Worm (Caenorhabditis elegans) whole organism, L2 larva: Measurements from ENCODE around the gene glb-2.
"Not testable (repeated sequence)": the region's sequence is repeated elsewhere in the genome, so short reads cannot be mapped to it uniquely, and the experiment has no call there.

Source experiments
- mab-5 ChIP-seq: fragments of 150-350 bp; optimal IDR thresholded peaks from 2 replicates; lab custom pipeline; 2014; ENCODE audit warnings: missing biosample characterization, missing genetic modification characterization
- skn-1 ChIP-seq: sonication (generic microtip); optimal IDR thresholded peaks from 2 replicates; lab custom pipeline; 2017; ENCODE audit warnings: missing biosample characterization, missing genetic modification characterization
- ztf-4 ChIP-seq: fragments of 150-350 bp; optimal IDR thresholded peaks from 2 replicates; lab custom pipeline; 2014; ENCODE audit warnings: missing biosample characterization, missing genetic modification characterization

DNA sequence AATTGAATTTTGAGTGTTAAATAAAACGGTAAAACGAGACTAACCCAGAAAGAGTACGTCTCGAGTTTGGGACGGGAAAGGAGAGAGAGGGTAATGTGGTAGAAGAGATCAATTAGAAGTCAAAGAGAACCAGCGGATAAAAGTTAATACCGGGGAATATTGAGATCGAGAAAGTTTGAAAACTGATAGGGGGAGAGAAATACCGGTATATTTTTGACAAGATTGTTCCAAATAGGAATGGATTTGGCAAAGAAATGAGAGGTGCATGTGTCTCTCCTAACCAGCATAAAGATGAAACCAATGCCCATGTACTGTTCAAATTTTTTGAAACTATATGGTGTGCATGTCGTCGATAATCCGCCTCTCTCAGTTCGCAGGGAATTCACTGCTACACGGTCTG is 8.3 kb downstream of the glb-2 start, which contains the start of gene C06E4.5:
- TF ChIP-seq ztf-4, skn-1, mab-5 (tag; lab: Kevin White, UChicago): not testable (repeated sequence)
